Worm (Caenorhabditis elegans) whole organism, L3 larva: ENCODE results near the gene ajm-1.

Source experiments
- aly-2 ChIP-seq: fragments of 150-350 bp; optimal IDR thresholded peaks from 2 replicates; lab custom pipeline; 2014; ENCODE audit warnings: missing biosample characterization, missing genetic modification characterization
- ama-1 ChIP-seq: fragments of 150-350 bp; optimal IDR thresholded peaks from 2 replicates; lab custom pipeline; 2018
- ceh-9 ChIP-seq: sonication (generic microtip); optimal IDR thresholded peaks from 2 replicates; lab custom pipeline; 2018; ENCODE audit warnings: missing biosample characterization, missing genetic modification characterization
- daf-12 ChIP-seq: fragments of 150-350 bp; optimal IDR thresholded peaks from 2 replicates; lab custom pipeline; 2014; ENCODE audit warnings: missing biosample characterization, missing genetic modification reagents, missing genetic modification characterization
- lin-39 ChIP-seq: fragments of 150-350 bp; optimal IDR thresholded peaks from 2 replicates; lab custom pipeline; 2018; ENCODE audit warnings: missing biosample characterization, missing genetic modification reagents, missing genetic modification characterization
- nfya-1 ChIP-seq: sonication (generic microtip); optimal IDR thresholded peaks from 2 replicates; lab custom pipeline; 2017; ENCODE audit warnings: missing genetic modification characterization, mild to moderate bottlenecking, missing compliant biosample characterization, antibody characterized with exemption, moderate library complexity; ENCODE audit not compliant: insufficient read depth
- nhr-67 ChIP-seq: fragments of 150-350 bp; optimal IDR thresholded peaks from 2 replicates; lab custom pipeline; 2014; ENCODE audit warnings: missing biosample characterization, missing genetic modification characterization
- nhr-76 ChIP-seq: fragments of 150-350 bp; sonication (generic microtip); optimal IDR thresholded peaks from 5 replicates; lab custom pipeline; 2014; ENCODE audit warnings: missing biosample characterization, missing genetic modification characterization
- nhr-77 ChIP-seq: fragments of 150-350 bp; optimal IDR thresholded peaks from 2 replicates; lab custom pipeline; 2014; ENCODE audit warnings: missing biosample characterization, missing genetic modification characterization
- snpc-4 ChIP-seq: fragments of 150-350 bp; optimal IDR thresholded peaks from 2 replicates; lab custom pipeline; 2014; ENCODE audit warnings: missing biosample characterization, missing genetic modification characterization
- unc-39 ChIP-seq: sonication (generic microtip); optimal IDR thresholded peaks from 4 replicates; lab custom pipeline; 2017; ENCODE audit warnings: missing biosample characterization, missing genetic modification characterization
- unc-62 ChIP-seq: fragments of 150-350 bp; sonication (generic microtip); optimal IDR thresholded peaks from 4 replicates; lab custom pipeline; 2014; ENCODE audit warnings: missing biosample characterization, missing genetic modification reagents, missing genetic modification characterization

- TF ChIP-seq nhr-77, result no peak
- TF ChIP-seq nfya-1, result no peak
- no peak for TF ChIP-seq ceh-9
- no peak for TF ChIP-seq aly-2 (tag; lab: Kevin White, UChicago)
- TF ChIP-seq daf-12, result no peak
- no peak for TF ChIP-seq snpc-4 (tag; lab: Kevin White, UChicago)
- no peak for TF ChIP-seq ama-1 (lab: Kevin White, UChicago)
- TF ChIP-seq lin-39 (tag; lab: Kevin White, UChicago), result no peak
- no peak for TF ChIP-seq nhr-76 (tag; lab: Kevin White, UChicago)
- TF ChIP-seq unc-62, result no peak
- no peak for TF ChIP-seq unc-39 (tag; lab: Kevin White, UChicago)
- TF ChIP-seq nhr-67, result no peak
Measured at ce11 chrX:9154216-9154615, 71.5 kb downstream of the ajm-1 start, which contains the start of gene B0563.7.
